Fruit fly (Drosophila melanogaster) whole organism, embryonic: Measurements from ENCODE around the gene Miga.

Source experiments
- Bdp1 ChIP-seq: fragments of 200-800 bp; sonication (Bioruptor generic); optimal IDR thresholded peaks from 3 replicates; lab custom pipeline; 2016; ENCODE audit warnings: missing biosample characterization, missing genetic modification characterization
- Bteb2 ChIP-seq: fragments of 200-800 bp; sonication (Bioruptor generic); optimal IDR thresholded peaks from 2 replicates; lab custom pipeline; 2016; ENCODE audit warnings: missing biosample characterization, missing genetic modification characterization
- CG11695 ChIP-seq: fragments of 200-800 bp; sonication (Bioruptor generic); IDR thresholded peaks from 3 replicates; pipeline ENCODE4 v1.3.6; 2022; ENCODE audit warnings: missing biosample characterization, missing genetic modification characterization
- CG12155 ChIP-seq: fragments of 200-800 bp; sonication (Bioruptor generic); optimal IDR thresholded peaks from 3 replicates; lab custom pipeline; 2016; ENCODE audit warnings: missing biosample characterization, missing genetic modification characterization
- CG12219 ChIP-seq: fragments of 200-800 bp; sonication (Bioruptor generic); optimal IDR thresholded peaks from 3 replicates; lab custom pipeline; 2018; ENCODE audit warnings: missing biosample characterization, mild to moderate bottlenecking, missing genetic modification characterization
- CG12769 ChIP-seq: fragments of 200-800 bp; sonication (Bioruptor generic); optimal IDR thresholded peaks from 2 replicates; lab custom pipeline; 2019; ENCODE audit warnings: missing biosample characterization, mild to moderate bottlenecking, missing genetic modification characterization, moderate library complexity
- CG14441 ChIP-seq: fragments of 200-800 bp; sonication (Bioruptor generic); IDR thresholded peaks from 2 replicates; pipeline ENCODE4 v1.3.6; 2022; ENCODE audit warnings: missing biosample characterization, missing genetic modification characterization
- CG15601 ChIP-seq: fragments of 200-800 bp; sonication (Bioruptor generic); optimal IDR thresholded peaks from 3 replicates; lab custom pipeline; 2019; ENCODE audit warnings: missing biosample characterization, mild to moderate bottlenecking, missing genetic modification characterization, moderate library complexity
- CG16779 ChIP-seq: fragments of 200-800 bp; sonication (Bioruptor generic); IDR thresholded peaks from 2 replicates; pipeline ENCODE4 v1.3.6; 2022; ENCODE audit warnings: missing biosample characterization, missing genetic modification characterization
- CG17361 ChIP-seq: fragments of 200-800 bp; sonication (Bioruptor generic); IDR thresholded peaks from 3 replicates; pipeline ENCODE4 v1.3.6; 2022; ENCODE audit warnings: missing biosample characterization, missing genetic modification characterization
- CG18476 ChIP-seq: fragments of 200-800 bp; sonication (Bioruptor generic); optimal IDR thresholded peaks from 2 replicates; lab custom pipeline; 2016; ENCODE audit warnings: missing biosample characterization, mild to moderate bottlenecking, missing genetic modification characterization
- CG2129 ChIP-seq: fragments of 200-800 bp; sonication (Bioruptor generic); IDR thresholded peaks from 2 replicates; pipeline ENCODE4 v1.3.6; 2022; ENCODE audit warnings: missing biosample characterization, missing genetic modification characterization; ENCODE audit not compliant: partially characterized antibody
- CG4820 ChIP-seq: fragments of 200-800 bp; sonication (Bioruptor generic); optimal IDR thresholded peaks from 3 replicates; lab custom pipeline; 2016; ENCODE audit warnings: missing biosample characterization, missing genetic modification characterization
- CG6689 ChIP-seq: fragments of 200-800 bp; sonication (Bioruptor generic); IDR thresholded peaks from 2 replicates; pipeline ENCODE4 v1.3.6; 2022; ENCODE audit warnings: missing biosample characterization, missing genetic modification characterization
- CG7271 ChIP-seq: fragments of 200-800 bp; sonication (Bioruptor generic); optimal IDR thresholded peaks from 2 replicates; lab custom pipeline; 2018; ENCODE audit warnings: missing biosample characterization, mild to moderate bottlenecking, missing genetic modification characterization, moderate library complexity
- CG9215 ChIP-seq: fragments of 200-800 bp; sonication (Bioruptor generic); IDR thresholded peaks from 2 replicates; pipeline ENCODE4 v1.3.6; 2022; ENCODE audit warnings: missing biosample characterization, missing genetic modification characterization
- D ChIP-seq, 2 experiments: fragments of 200-800 bp in 1 of 2; fragments of >200 bp in 1 of 2; sonication (Bioruptor generic) in 1 of 2; optimal IDR thresholded peaks; 2 replicates in 1 of 2; 3 replicates in 1 of 2; lab custom pipeline; 2017; ENCODE audit warnings: mild to moderate bottlenecking in 1 of 2, missing biosample characterization in 1 of 2, missing genetic modification characterization in 1 of 2, missing genetic modification reagents in 1 of 2
- GATAe ChIP-seq: fragments of 200-800 bp; sonication (Bioruptor generic); conservative IDR thresholded peaks from 2 replicates; pipeline ENCODE4 v1.3.6; 2022; ENCODE audit warnings: missing biosample characterization, missing genetic modification characterization
- Gug ChIP-seq: fragments of 200-800 bp; sonication (Bioruptor generic); IDR thresholded peaks from 4 replicates; pipeline ENCODE4 v1.3.6; 2022; ENCODE audit warnings: missing biosample characterization, missing genetic modification characterization
- HmgZ ChIP-seq: fragments of 200-800 bp; sonication (Bioruptor generic); optimal IDR thresholded peaks from 2 replicates; lab custom pipeline; 2018; ENCODE audit warnings: missing biosample characterization, mild to moderate bottlenecking, missing genetic modification characterization
- Hr3 ChIP-seq: fragments of 200-800 bp; sonication (Bioruptor generic); optimal IDR thresholded peaks from 3 replicates; lab custom pipeline; 2016; ENCODE audit warnings: missing biosample characterization, missing genetic modification characterization
- MBD-R2 ChIP-seq: fragments of 200-800 bp; sonication (Bioruptor generic); IDR thresholded peaks from 2 replicates; pipeline ENCODE4 v1.3.6; 2022; ENCODE audit warnings: missing biosample characterization, missing genetic modification characterization
- Nf-YC ChIP-seq: fragments of 200-800 bp; optimal IDR thresholded peaks from 3 replicates; lab custom pipeline; 2019; ENCODE audit warnings: missing biosample characterization, mild to moderate bottlenecking, missing genetic modification characterization, moderate library complexity
- Opbp ChIP-seq: fragments of 200-800 bp; sonication (Bioruptor generic); IDR thresholded peaks from 3 replicates; pipeline ENCODE4 v1.3.6; 2022; ENCODE audit warnings: missing biosample characterization, missing genetic modification characterization; ENCODE audit not compliant: partially characterized antibody
- Sox102F ChIP-seq: fragments of 200-800 bp; sonication (Bioruptor generic); optimal IDR thresholded peaks from 2 replicates; lab custom pipeline; 2018; ENCODE audit warnings: missing biosample characterization, mild to moderate bottlenecking, missing genetic modification characterization, moderate library complexity
- Spps ChIP-seq: fragments of 200-800 bp; sonication (Bioruptor generic); optimal IDR thresholded peaks from 2 replicates; lab custom pipeline; 2018; ENCODE audit warnings: missing biosample characterization, mild to moderate bottlenecking, missing genetic modification characterization
- amos ChIP-seq: fragments of 200-800 bp; sonication (Bioruptor generic); IDR thresholded peaks from 2 replicates; pipeline ENCODE4 v1.3.6; 2022; ENCODE audit warnings: missing biosample characterization, missing genetic modification characterization; ENCODE audit not compliant: partially characterized antibody
- aop ChIP-seq: fragments of 200-800 bp; sonication (Bioruptor generic); IDR thresholded peaks from 2 replicates; pipeline ENCODE4 v1.3.6; 2022; ENCODE audit warnings: missing biosample characterization, missing genetic modification characterization
- cg ChIP-seq: fragments of 200-800 bp; sonication (Bioruptor generic); optimal IDR thresholded peaks from 3 replicates; lab custom pipeline; 2019; ENCODE audit warnings: missing biosample characterization, mild to moderate bottlenecking, missing genetic modification characterization, moderate library complexity
- chn ChIP-seq: fragments of 200-800 bp; sonication (Bioruptor generic); optimal IDR thresholded peaks from 2 replicates; lab custom pipeline; 2016; ENCODE audit warnings: missing biosample characterization, missing genetic modification characterization
- danr ChIP-seq: fragments of 200-800 bp; sonication (Bioruptor generic); IDR thresholded peaks from 2 replicates; pipeline ENCODE4 v1.3.6; 2022; ENCODE audit warnings: missing biosample characterization, missing genetic modification characterization
- dm ChIP-seq: fragments of 200-800 bp; sonication (Bioruptor generic); optimal IDR thresholded peaks from 3 replicates; lab custom pipeline; 2016; ENCODE audit warnings: missing biosample characterization, missing genetic modification characterization
- dmrt11E ChIP-seq: fragments of 200-800 bp; sonication (Bioruptor generic); optimal IDR thresholded peaks from 3 replicates; lab custom pipeline; 2018; ENCODE audit warnings: missing biosample characterization, mild to moderate bottlenecking, missing genetic modification characterization, moderate library complexity
- eve ChIP-seq, 2 experiments: fragments of >200 bp; optimal IDR thresholded peaks; 2 replicates each; lab custom pipeline; 2017; ENCODE audit warnings: missing biosample characterization in 2 of 2, missing genetic modification characterization in 2 of 2
- fd102C ChIP-seq: fragments of 200-800 bp; sonication (Bioruptor generic); optimal IDR thresholded peaks from 2 replicates; lab custom pipeline; 2018; ENCODE audit warnings: missing biosample characterization, mild to moderate bottlenecking, missing genetic modification characterization, moderate library complexity
- gcm2 ChIP-seq: fragments of 200-800 bp; sonication (Bioruptor generic); optimal IDR thresholded peaks from 2 replicates; lab custom pipeline; 2016; ENCODE audit warnings: missing biosample characterization, missing genetic modification characterization
- h ChIP-seq: fragments of >200 bp; optimal IDR thresholded peaks from 2 replicates; lab custom pipeline; 2017
- hkb ChIP-seq, 2 experiments: fragments of 200-800 bp in 1 of 2; fragments of >200 bp in 1 of 2; sonication (Bioruptor generic) in 1 of 2; IDR thresholded peaks in 1 of 2; optimal IDR thresholded peaks in 1 of 2; 2 replicates each; pipeline versions ENCODE4 v1.3.6 to Lab custom; 2017 to 2022; ENCODE audit warnings: missing biosample characterization in 1 of 2, missing genetic modification characterization in 1 of 2
- kah ChIP-seq: fragments of 200-800 bp; sonication (Bioruptor generic); optimal IDR thresholded peaks from 2 replicates; lab custom pipeline; 2018; ENCODE audit warnings: missing biosample characterization, mild to moderate bottlenecking, missing genetic modification characterization
- lilli ChIP-seq: fragments of 200-800 bp; sonication (Bioruptor generic); optimal IDR thresholded peaks from 3 replicates; lab custom pipeline; 2016; ENCODE audit warnings: missing biosample characterization, missing genetic modification characterization
- oc ChIP-seq: fragments of 200-800 bp; sonication (Bioruptor generic); optimal IDR thresholded peaks from 2 replicates; lab custom pipeline; 2018; ENCODE audit warnings: missing biosample characterization, mild to moderate bottlenecking, missing genetic modification characterization, moderate library complexity
- odd ChIP-seq: fragments of 200-800 bp; sonication (Bioruptor generic); optimal IDR thresholded peaks from 2 replicates; lab custom pipeline; 2017; ENCODE audit warnings: missing biosample characterization, mild to moderate bottlenecking, missing genetic modification characterization
- pan ChIP-seq, 4 experiments: fragments of >200 bp in 3 of 4; fragments of 200-800 bp in 1 of 4; sonication (Bioruptor generic) in 1 of 4; optimal IDR thresholded peaks in 3 of 4; IDR thresholded peaks in 1 of 4; 2 replicates each; pipeline versions ENCODE4 v1.3.6 to Lab custom; 2017 to 2022; ENCODE audit warnings: missing biosample characterization in 2 of 4, missing genetic modification characterization in 2 of 4, mixed read lengths in 1 of 4
- shn ChIP-seq: fragments of 200-800 bp; sonication (Bioruptor generic); optimal IDR thresholded peaks from 3 replicates; lab custom pipeline; 2016; ENCODE audit warnings: missing biosample characterization, missing genetic modification characterization
- sob ChIP-seq: fragments of 200-800 bp; sonication (Bioruptor generic); IDR thresholded peaks from 2 replicates; pipeline ENCODE4 v1.3.6; 2022; ENCODE audit warnings: missing biosample characterization, missing genetic modification characterization
- sr ChIP-seq: fragments of 200-800 bp; sonication (Bioruptor generic); IDR thresholded peaks from 3 replicates; pipeline ENCODE4 v1.3.6; 2022; ENCODE audit warnings: missing biosample characterization, missing genetic modification characterization
- tin ChIP-seq: fragments of 200-800 bp; sonication (Bioruptor generic); optimal IDR thresholded peaks from 3 replicates; lab custom pipeline; 2016; ENCODE audit warnings: missing biosample characterization, missing genetic modification characterization
- zf30C ChIP-seq: fragments of 200-800 bp; sonication (Bioruptor generic); optimal IDR thresholded peaks from 3 replicates; lab custom pipeline; 2018; ENCODE audit warnings: missing biosample characterization, mild to moderate bottlenecking, missing genetic modification characterization
- zfh1 ChIP-seq: fragments of 200-800 bp; sonication (Bioruptor generic); IDR thresholded peaks from 3 replicates; pipeline ENCODE4 v1.3.6; 2022; ENCODE audit warnings: missing biosample characterization, missing genetic modification characterization

The Miga gene

dm6 chrX:8444883-8445572, 7.4 kb upstream of the Miga start (continued):
- TF ChIP-seq tin (peak; percentile 5), CG17361 (GFP tag; lab: Robert Waterston, UW) (peak; percentile 85), lilli (GFP tag; lab: Kevin White, UChicago) (no peak), cg (GFP tag; lab: Kevin White, UChicago) (peak; percentile 54), oc (tag; lab: Kevin White, UChicago) (peak; percentile 14), aop (GFP tag; lab: Robert Waterston, UW) (no peak), shn (no peak), hkb (optimal IDR thresholded peaks at IDR 0.05; lab: Kevin White, UChicago) (no peak), hkb (GFP tag; IDR thresholded peaks at IDR 0.05; lab: Robert Waterston, UW) (no peak), dm (no peak), CG9215 (GFP tag; lab: Robert Waterston, UW) (no peak), kah (no peak), zfh1 (no peak), Opbp (GFP tag; lab: Robert Waterston, UW) (no peak), amos (GFP tag; lab: Robert Waterston, UW) (no peak), CG14441 (GFP tag; lab: Robert Waterston, UW) (no peak), chn (peak; percentile 7), fd102C (GFP tag; lab: Kevin White, UChicago) (no peak), CG7271 (peak; percentile 23), CG12155 (GFP tag; lab: Kevin White, UChicago) (peak; percentile 2), D (optimal IDR thresholded peaks at IDR 0.05; lab: Kevin White, UChicago) (no peak), D (GFP tag; optimal IDR thresholded peaks at IDR 0.05; lab: Kevin White, UChicago) (no peak), Sox102F (peak; percentile 72), dmrt11E (tag; lab: Kevin White, UChicago) (peak; percentile 92), MBD-R2 (GFP tag; lab: Robert Waterston, UW) (peak; percentile 22; the same call in 1 of the 2 replicates), CG16779 (GFP tag; lab: Robert Waterston, UW) (peak; percentile 17; the same call in 1 of the 2 replicates), gcm2 (no peak), Spps (peak; percentile 61), h (lab: Kevin White, UChicago) (no peak), pan (optimal IDR thresholded peaks at IDR 0.05; lab: Kevin White, UChicago) (no peak), pan (GFP tag; optimal IDR thresholded peaks at IDR 0.05 in 1 of 2, IDR thresholded peaks at IDR 0.05 in 1 of 2) (no peak), CG18476 (GFP tag; lab: Kevin White, UChicago) (no peak), CG12219 (GFP tag; lab: Kevin White, UChicago) (no peak), danr (GFP tag; lab: Robert Waterston, UW) (no peak), Hr3 (GFP tag; lab: Kevin White, UChicago) (peak; percentile 45), sr (0 out of 3 replicates have a peak, but pooled peaks have one; percentile 19), CG12769 (tag; lab: Kevin White, UChicago) (peak; percentile 48), CG2129 (GFP tag; lab: Robert Waterston, UW) (no peak), Gug (GFP tag; lab: Robert Waterston, UW) (no peak), HmgZ (peak; percentile 33), CG4820 (GFP tag; lab: Kevin White, UChicago) (peak; percentile 11), CG15601 (tag; lab: Kevin White, UChicago) (peak; percentile 61), zf30C (GFP tag; lab: Kevin White, UChicago) (peak; percentile 80), Bdp1 (GFP tag; lab: Kevin White, UChicago) (no peak), CG11695 (GFP tag; lab: Robert Waterston, UW) (0 out of 3 replicates have a peak, but pooled peaks have one; percentile 57), Nf-YC (tag; lab: Kevin White, UChicago) (peak; percentile 27), GATAe (GFP tag; lab: Robert Waterston, UW) (0 out of 2 replicates have a peak, but pooled peaks have one; percentile 17), sob (GFP tag; lab: Robert Waterston, UW) (no peak), odd (no peak), Bteb2 (no peak), eve (GFP tag; optimal IDR thresholded peaks at IDR 0.05; lab: Kevin White, UChicago) (no peak), CG6689 (peak; percentile 62; the same call in 1 of the 2 replicates)
